Worm (Caenorhabditis elegans): ENCODE measurements around the gene ymel-1.

Gene ymel-1

DNA sequence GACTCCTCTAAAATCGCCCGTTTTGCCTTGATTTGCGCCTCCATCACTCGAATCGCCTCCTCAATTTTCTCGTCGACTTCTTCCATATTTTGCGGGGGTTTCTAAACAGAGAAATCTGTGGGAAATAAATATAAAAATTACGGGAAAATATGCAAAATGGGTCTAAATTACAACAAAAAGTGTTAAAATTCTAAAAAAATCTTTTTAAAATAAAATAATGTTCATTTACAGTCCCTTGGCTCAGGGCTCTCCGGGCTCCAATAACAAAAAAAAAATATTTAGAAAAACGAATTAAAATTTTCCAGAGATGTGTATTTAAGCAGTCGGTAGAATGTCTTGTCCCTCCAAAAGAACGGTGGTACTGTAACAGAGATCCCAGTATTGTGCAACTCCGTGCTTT is 8.0 kb downstream of the ymel-1 start, which contains the start of gene M03C11.6:
Gene M03C11.6, minus strand, starts transcription at position 101 of the 400 bp plus-strand sequence.
- TF ChIP-seq ctbp-1 (GFP tag; IDR thresholded peaks at IDR 0.05) (no peak), Y5F2A.4 (GFP tag; optimal IDR thresholded peaks at IDR 0.05) (no peak), unc-39 (tag; optimal IDR thresholded peaks at IDR 0.05) (no peak), mdl-1 (tag; optimal IDR thresholded peaks at IDR 0.05) (no peak), lin-1 (GFP tag; IDR thresholded peaks at IDR 0.05) (no peak), hlh-30 (tag; optimal IDR thresholded peaks at IDR 0.05; ENCODE audit: insufficient read depth) (no peak), saeg-2 (GFP tag; IDR thresholded peaks at IDR 0.05) (no peak), dmd-6 (GFP tag; IDR thresholded peaks at IDR 0.05) (no peak), mdt-29 (GFP tag; IDR thresholded peaks at IDR 0.05) (no peak), duxl-1 (tag; optimal IDR thresholded peaks at IDR 0.05; ENCODE audit: poor library complexity) (no peak), daf-19 (GFP tag; conservative IDR thresholded peaks at IDR 0.05) (no peak)

DNA sequence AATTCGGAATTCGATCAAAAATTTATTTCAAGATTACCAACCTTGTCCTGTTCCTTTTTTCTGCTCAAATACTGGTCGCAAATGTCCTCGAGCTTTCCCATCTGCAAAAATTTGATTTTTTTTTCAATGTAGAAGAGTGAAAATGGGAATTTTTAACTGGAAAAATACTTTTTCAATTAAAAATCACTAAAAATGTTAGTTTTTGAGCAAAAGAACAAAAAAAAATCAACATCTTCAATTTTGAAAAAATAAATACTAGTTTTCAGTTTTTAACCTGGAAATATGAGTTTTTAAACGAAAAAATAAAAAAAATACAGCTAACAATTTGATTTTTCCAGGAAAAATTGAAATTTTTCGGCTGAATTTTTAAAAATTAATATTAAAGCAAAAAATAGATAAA is 11.9 kb downstream of the ymel-1 start, which contains the start of gene prp-3:
Gene prp-3, minus strand, starts transcription at position 101 of the 400 bp plus-strand sequence.
- no peak for TF ChIP-seq ceh-82 (tag; optimal IDR thresholded peaks at IDR 0.05)
- no peak for TF ChIP-seq tra-1 (GFP tag; IDR thresholded peaks at IDR 0.05)
- no peak for TF ChIP-seq ceh-62 (tag; optimal IDR thresholded peaks at IDR 0.05)

DNA sequence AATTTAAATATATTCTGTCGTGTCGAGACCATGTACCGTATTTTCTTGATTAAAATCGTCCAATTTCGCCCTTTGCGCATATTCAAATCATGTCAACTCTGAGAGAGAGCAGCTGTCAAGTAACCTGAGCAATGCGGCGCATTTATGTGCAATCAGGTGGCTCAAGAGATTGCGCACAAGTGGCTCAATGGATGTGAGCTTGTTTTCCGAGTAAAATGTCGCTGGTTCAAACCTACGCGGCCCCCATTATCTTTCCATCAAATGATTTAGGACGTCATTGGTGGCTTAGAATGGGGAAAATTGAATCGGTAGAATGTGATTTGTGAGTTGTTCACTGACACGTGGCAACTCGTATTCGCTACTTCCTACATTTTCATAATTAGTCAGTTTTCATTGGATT is 16.2 kb downstream of the ymel-1 start:
- TF ChIP-seq tra-1 (GFP tag; IDR thresholded peaks at IDR 0.05) (no peak), ceh-44 (GFP tag; IDR thresholded peaks at IDR 0.05) (peak; percentile 52; the same call in 1 of the 2 replicates), nhr-11 (tag; optimal IDR thresholded peaks at IDR 0.05) (peak; percentile 41), lin-29 (GFP tag; IDR thresholded peaks at IDR 0.05) (no peak), nhr-6 (tag; optimal IDR thresholded peaks at IDR 0.05) (no peak), nhr-28 (tag; optimal IDR thresholded peaks at IDR 0.05) (no peak), tag-97 (GFP tag; IDR thresholded peaks at IDR 0.05) (no peak), egl-43 (GFP tag; IDR thresholded peaks at IDR 0.05) (0 out of 2 replicates have a peak, but pooled peaks have one; percentile 66), set-16 (GFP tag; IDR thresholded peaks at IDR 0.05) (no peak), F49E8.2 (tag; optimal IDR thresholded peaks at IDR 0.05; ENCODE audit: borderline replicate concordance) (no peak), daf-16 (GFP tag; optimal IDR thresholded peaks at IDR 0.05) (no peak), daf-16 (tag; optimal IDR thresholded peaks at IDR 0.05) (peak; percentile 18), dmd-9 (GFP tag; IDR thresholded peaks at IDR 0.05) (0 out of 2 replicates have a peak, but pooled peaks have one; percentile 28), rbr-2 (tag; optimal IDR thresholded peaks at IDR 0.05) (peak; percentile 13), egl-27 (tag; optimal IDR thresholded peaks at IDR 0.05) (no peak), lsy-2 (tag; optimal IDR thresholded peaks at IDR 0.05) (peak in 1 of 2 experiments; percentile 20), F44E2.7 (GFP tag; IDR thresholded peaks at IDR 0.05) (no peak), spr-1 (tag; optimal IDR thresholded peaks at IDR 0.05) (no peak), sdz-12 (GFP tag; optimal IDR thresholded peaks at IDR 0.05) (no peak), unc-62 (GFP tag; optimal IDR thresholded peaks at IDR 0.05 in 1 of 2) (peak in 1 of 2 experiments; percentile 18), unc-62 (tag; optimal IDR thresholded peaks at IDR 0.05) (no peak), mes-2 (tag; optimal IDR thresholded peaks at IDR 0.05; ENCODE audit: poor library complexity, severe bottlenecking) (no peak), ces-1 (GFP tag; optimal IDR thresholded peaks at IDR 0.05) (no peak), ama-1 (optimal IDR thresholded peaks at IDR 0.05) (no peak)

Data from whole organism, L4 larva.